Worm (Caenorhabditis elegans): ENCODE data around the gene F01D5.2.
A peak's percentile ranks its signal among the peaks of the same experiment; 100 is the strongest.

Gene F01D5.2

ce11 chrII:14032705-14033104, 33.8 kb upstream of the F01D5.2 start:
- no peak for TF ChIP-seq B0019.2 (GFP tag; conservative IDR thresholded peaks at IDR 0.05)
- TF ChIP-seq K11D2.4 (GFP tag; IDR thresholded peaks at IDR 0.05) = peak; percentile 66
- TF ChIP-seq sptf-2 (GFP tag; optimal IDR thresholded peaks at IDR 0.05) = no peak
- no peak for TF ChIP-seq nhr-179 (tag; optimal IDR thresholded peaks at IDR 0.05)
- no peak for TF ChIP-seq unc-62 (GFP tag; optimal IDR thresholded peaks at IDR 0.05)
- TF ChIP-seq mel-28 (tag; optimal IDR thresholded peaks at IDR 0.05; ENCODE audit: borderline replicate concordance) = no peak
- no peak for TF ChIP-seq ceh-91 (GFP tag; IDR thresholded peaks at IDR 0.05)
- no peak for TF ChIP-seq ztf-25 (GFP tag; IDR thresholded peaks at IDR 0.05)
- TF ChIP-seq hrde-1 (tag; optimal IDR thresholded peaks at IDR 0.05; ENCODE audit: borderline replicate concordance) = no peak
- peak; percentile 46; the same call in 1 of the 2 replicates for TF ChIP-seq ceh-100 (GFP tag; IDR thresholded peaks at IDR 0.05)
- TF ChIP-seq zim-3 (tag; optimal IDR thresholded peaks at IDR 0.05) = peak; percentile 40
- no peak for TF ChIP-seq snpc-1.1 (tag; optimal IDR thresholded peaks at IDR 0.05; ENCODE audit: insufficient read depth)
- TF ChIP-seq gei-17 (GFP tag; optimal IDR thresholded peaks at IDR 0.05) = no peak
- TF ChIP-seq nhr-80 (tag; optimal IDR thresholded peaks at IDR 0.05) = no peak
- peak; percentile 72; the same call in 1 of the 2 replicates for TF ChIP-seq nfyb-1 (GFP tag; IDR thresholded peaks at IDR 0.05)
- TF ChIP-seq him-1 (tag; optimal IDR thresholded peaks at IDR 0.05) = no peak
- no peak for TF ChIP-seq pha-4 (tag; optimal IDR thresholded peaks at IDR 0.05)
- TF ChIP-seq Y95B8A.8 (GFP tag; IDR thresholded peaks at IDR 0.05) = no peak
- TF ChIP-seq hmg-1.2 (GFP tag; IDR thresholded peaks at IDR 0.05) = no peak
- no peak for TF ChIP-seq lsl-1 (GFP tag; optimal IDR thresholded peaks at IDR 0.05)
- TF ChIP-seq repo-1 (tag; optimal IDR thresholded peaks at IDR 0.05) = no peak
- no peak for TF ChIP-seq lin-35 (GFP tag; optimal IDR thresholded peaks at IDR 0.05)
- no peak for TF ChIP-seq rpc-1 (optimal IDR thresholded peaks at IDR 0.05)
- TF ChIP-seq rpc-1 (tag; optimal IDR thresholded peaks at IDR 0.05) = no peak
- TF ChIP-seq F10E7.11 (tag; optimal IDR thresholded peaks at IDR 0.05) = no peak
- TF ChIP-seq egl-18 (GFP tag; IDR thresholded peaks at IDR 0.05) = no peak
- TF ChIP-seq nhr-27 (tag; optimal IDR thresholded peaks at IDR 0.05) = no peak
- no peak for TF ChIP-seq F33H1.4 (GFP tag; IDR thresholded peaks at IDR 0.05)
- no peak for TF ChIP-seq nhr-90 (tag; optimal IDR thresholded peaks at IDR 0.05)
- no peak for TF ChIP-seq rec-8 (tag; optimal IDR thresholded peaks at IDR 0.05)
- no peak for TF ChIP-seq bed-2 (GFP tag; IDR thresholded peaks at IDR 0.05)
- peak; percentile 3 for TF ChIP-seq chd-7 (tag; optimal IDR thresholded peaks at IDR 0.05)
- TF ChIP-seq hmg-20 (GFP tag; IDR thresholded peaks at IDR 0.05) = no peak
- no peak for TF ChIP-seq madf-8 (GFP tag; conservative IDR thresholded peaks at IDR 0.05)
- no peak for TF ChIP-seq nfya-2 (GFP tag; IDR thresholded peaks at IDR 0.05)
- no peak for TF ChIP-seq nhr-120 (GFP tag; IDR thresholded peaks at IDR 0.05)
- TF ChIP-seq hlh-26 (GFP tag; conservative IDR thresholded peaks at IDR 0.05) = no peak
- peak; percentile 32; the same call in 1 of the 2 replicates for TF ChIP-seq C06A6.2 (GFP tag; conservative IDR thresholded peaks at IDR 0.05)
- no peak for TF ChIP-seq cebp-1 (GFP tag; IDR thresholded peaks at IDR 0.05)
- peak; percentile 47 for TF ChIP-seq cebp-1 (tag; optimal IDR thresholded peaks at IDR 0.05)
- TF ChIP-seq lsy-27 (tag; optimal IDR thresholded peaks at IDR 0.05; ENCODE audit: borderline replicate concordance, insufficient read depth) = no peak
- no peak for TF ChIP-seq let-526 (GFP tag; IDR thresholded peaks at IDR 0.05)
- no peak for TF ChIP-seq tbp1 (GFP tag; optimal IDR thresholded peaks at IDR 0.05)
- TF ChIP-seq ztf-18 (tag; optimal IDR thresholded peaks at IDR 0.05) = no peak
- no peak for TF ChIP-seq ceh-27 (GFP tag; optimal IDR thresholded peaks at IDR 0.05)
- no peak for TF ChIP-seq F57C9.4 (tag; optimal IDR thresholded peaks at IDR 0.05)
- TF ChIP-seq T07F8.4 (tag; optimal IDR thresholded peaks at IDR 0.05) = no peak
- TF ChIP-seq egl-44 (GFP tag; IDR thresholded peaks at IDR 0.05) = no peak
- no peak for TF ChIP-seq hsf-1 (GFP tag; IDR thresholded peaks at IDR 0.05)

All from whole organism, young adult.